Worm (Caenorhabditis elegans): ENCODE data around the gene T20B3.14.

DNA sequence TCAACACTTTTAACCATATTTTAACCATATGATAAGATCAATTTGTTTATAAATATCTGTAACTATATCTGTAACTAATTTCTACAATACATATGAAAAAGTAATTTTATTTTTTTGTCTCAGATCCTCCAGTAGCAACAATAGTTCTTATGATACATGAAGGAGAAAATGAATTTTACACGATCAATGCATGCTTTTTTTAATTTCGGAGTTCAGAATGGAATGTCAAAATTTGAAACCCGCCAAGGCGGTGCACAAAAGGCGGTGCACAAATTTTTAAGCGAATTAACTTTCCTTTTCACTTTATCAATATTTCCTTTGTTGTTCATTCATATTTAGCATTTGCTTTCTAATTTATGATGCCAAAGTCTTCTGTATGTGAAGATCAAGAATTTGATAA, 21.8 kb upstream of the T20B3.14 start, which contains the start of gene clec-25:
- TF ChIP-seq hlh-17 (GFP tag; optimal IDR thresholded peaks at IDR 0.05; ENCODE audit: borderline replicate concordance), result no peak
- no peak for TF ChIP-seq egl-13 (tag; optimal IDR thresholded peaks at IDR 0.05)
- TF ChIP-seq lin-15B (tag; optimal IDR thresholded peaks at IDR 0.05), result no peak
- TF ChIP-seq C16A3.4 (tag; optimal IDR thresholded peaks at IDR 0.05), result no peak
- no peak for TF ChIP-seq lir-3 (tag; optimal IDR thresholded peaks at IDR 0.05; ENCODE audit: poor library complexity)
- no peak for TF ChIP-seq nhr-237 (tag; optimal IDR thresholded peaks at IDR 0.05)
- TF ChIP-seq mep-1 (tag; optimal IDR thresholded peaks at IDR 0.05), result no peak
- no peak for TF ChIP-seq ama-1 (optimal IDR thresholded peaks at IDR 0.05)
